Worm (Caenorhabditis elegans): ENCODE data around the gene ZC204.14.

DNA sequence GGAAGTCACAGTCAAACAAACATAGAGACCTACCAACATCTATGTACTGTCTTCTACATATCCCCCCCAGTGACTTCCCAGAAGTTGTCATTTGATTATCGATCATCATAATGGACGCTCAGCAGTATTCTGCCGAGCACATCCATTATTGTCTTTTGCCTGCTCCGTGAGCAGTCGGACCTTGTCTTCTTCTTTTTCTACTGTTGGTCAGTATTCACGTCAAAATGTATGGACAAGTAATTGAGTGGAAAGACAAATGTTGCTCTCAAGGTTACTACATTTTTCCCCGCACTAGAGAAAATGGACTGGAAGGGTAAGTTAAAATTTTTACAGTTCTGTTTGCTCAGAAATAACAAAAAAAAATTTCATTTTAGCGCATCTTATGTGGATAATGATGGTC lies 7.8 kb downstream of the ZC204.14 start, which contains the start of gene btb-12:
- no peak for TF ChIP-seq ztf-11 (tag; optimal IDR thresholded peaks at IDR 0.05)
- TF ChIP-seq snpc-4 (tag; optimal IDR thresholded peaks at IDR 0.05): no peak
